Fruit fly (Drosophila melanogaster): ENCODE measurements around the gene CtsK1.

DNA sequence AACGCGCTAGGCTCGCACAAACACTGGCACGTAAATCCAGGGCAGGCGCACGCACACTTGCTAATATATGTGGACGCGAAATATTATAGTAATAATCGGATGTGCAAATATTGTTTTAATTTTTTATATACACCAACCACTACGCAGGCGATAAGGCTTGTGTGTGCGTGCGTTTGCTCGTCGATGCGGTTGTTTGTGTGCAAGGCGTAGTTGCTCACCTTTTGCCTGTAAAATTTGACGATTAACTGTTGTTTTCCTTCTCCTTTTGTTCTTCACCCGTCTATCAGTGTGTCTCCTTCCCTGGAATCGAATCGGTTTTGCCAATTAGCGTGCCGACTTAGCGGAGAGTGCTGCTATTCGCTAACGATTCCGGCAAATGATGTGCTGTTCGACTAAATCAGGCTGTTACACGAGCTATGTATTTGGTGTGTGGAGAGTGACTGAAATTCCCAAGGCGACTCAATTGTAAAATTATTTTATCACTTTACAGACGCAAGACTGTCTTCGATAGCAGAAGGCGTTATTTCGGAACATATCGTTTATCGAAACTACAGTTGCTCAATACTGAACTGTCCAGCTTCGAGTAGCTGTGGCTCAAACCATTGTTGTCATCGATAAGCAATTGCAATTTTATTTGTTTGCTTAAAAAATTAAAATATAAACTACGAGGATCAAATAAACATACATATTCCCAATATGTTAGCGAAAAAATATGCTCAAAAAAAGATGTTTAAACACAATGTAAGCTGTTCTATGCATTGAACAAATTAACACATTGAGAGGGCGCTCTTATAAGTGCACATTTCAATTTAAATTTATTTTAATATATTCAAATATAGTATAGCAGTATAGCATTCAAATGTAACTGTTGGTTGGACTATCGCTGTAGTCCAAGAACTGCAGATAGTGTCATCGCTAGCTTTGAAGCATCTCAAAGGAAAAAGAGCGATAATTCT, 37.4 kb downstream of the CtsK1 start, which contains the start of the genes CG6650 and endos:
- TF ChIP-seq OdsH (GFP tag; optimal IDR thresholded peaks at IDR 0.05) (peak; percentile 43), h (GFP tag; optimal IDR thresholded peaks at IDR 0.05) (peak; percentile 74), Dif (GFP tag; optimal IDR thresholded peaks at IDR 0.05; ENCODE audit: partially characterized antibody) (no peak), Myc (optimal IDR thresholded peaks at IDR 0.05) (peak; percentile 28), brk (GFP tag; optimal IDR thresholded peaks at IDR 0.05) (peak; percentile 38), foxo (GFP tag; optimal IDR thresholded peaks at IDR 0.05) (peak in 1 of 2 experiments; percentile 31), usp (GFP tag; optimal IDR thresholded peaks at IDR 0.05) (no peak), sage (GFP tag; optimal IDR thresholded peaks at IDR 0.05) (peak; percentile 43), CrebA (GFP tag; optimal IDR thresholded peaks at IDR 0.05; ENCODE audit: borderline replicate concordance) (no peak), Hr78 (GFP tag; optimal IDR thresholded peaks at IDR 0.05) (no peak), GATAd (GFP tag; optimal IDR thresholded peaks at IDR 0.05) (no peak), Hr83 (GFP tag; optimal IDR thresholded peaks at IDR 0.05; ENCODE audit: poor library complexity, severe bottlenecking) (peak; percentile 85), pan (optimal IDR thresholded peaks at IDR 0.05) (no peak), ey (GFP tag; optimal IDR thresholded peaks at IDR 0.05) (no peak)

Data from whole organism, wandering third instar larva.